Worm (Caenorhabditis elegans) whole organism, dauer: ENCODE data around the gene Y45F10B.13.
"Not testable (repeated sequence)": the region's sequence is repeated elsewhere in the genome, so short reads cannot be mapped to it uniquely, and the experiment has no call there.

ENCODE experiments used
- unc-62 ChIP-seq: sonication (generic microtip); optimal IDR thresholded peaks from 2 replicates; lab custom pipeline; 2017; ENCODE audit warnings: missing biosample characterization, missing genetic modification reagents, missing genetic modification characterization

The Y45F10B.13 gene

DNA sequence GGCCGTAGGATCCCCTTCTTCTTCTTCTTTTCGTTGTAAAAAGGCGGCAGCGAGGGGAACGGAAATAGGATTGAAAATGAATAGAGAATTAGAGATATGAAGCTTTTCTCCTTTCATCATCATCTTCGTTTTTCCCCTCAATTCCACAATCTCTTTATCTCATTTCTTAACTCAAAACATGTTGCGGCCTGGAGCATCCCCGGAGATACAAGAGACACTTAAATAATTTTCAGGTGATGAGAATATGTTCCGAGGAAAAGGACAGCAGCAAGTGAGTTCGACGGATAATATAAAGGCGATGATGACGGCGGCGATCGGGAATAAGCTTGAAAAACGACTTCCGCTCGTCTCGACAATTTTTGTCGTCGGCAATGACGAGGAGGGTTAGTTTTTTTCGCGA lies at the start of gene Y45F10B.13, which contains the start of gene qui-1:
Gene Y45F10B.13, minus strand, starts transcription at position 101 of the 400 bp plus-strand sequence.
Gene qui-1, plus strand, starts transcription at position 233 of the 400 bp plus-strand sequence.
- no peak for TF ChIP-seq unc-62 (GFP tag; lab: Kevin White, UChicago)

DNA sequence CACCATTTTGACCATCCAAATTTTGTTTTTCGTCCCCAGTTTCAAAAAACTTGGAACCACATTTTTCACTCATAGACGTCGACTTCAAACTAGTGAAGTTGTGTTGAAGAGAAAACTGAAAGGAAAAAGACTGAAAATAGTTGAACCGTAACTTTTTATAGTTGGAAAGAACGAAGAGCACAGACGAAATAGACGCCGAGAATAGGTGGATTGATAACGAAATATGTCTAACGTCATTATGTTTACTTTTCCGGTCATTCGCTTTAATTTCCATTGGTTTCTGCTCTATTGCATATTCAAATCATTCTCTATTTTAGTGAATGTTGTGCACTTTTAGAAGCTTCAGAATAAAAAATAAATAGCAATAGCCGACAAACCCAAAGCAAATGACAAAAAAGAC lies 48.2 kb upstream of the Y45F10B.13 start, which contains the start of gene C08F11.13:
Gene C08F11.13, minus strand, starts transcription at position 138 of the 400 bp plus-strand sequence.
- TF ChIP-seq unc-62 (GFP tag; lab: Kevin White, UChicago) = no peak

DNA sequence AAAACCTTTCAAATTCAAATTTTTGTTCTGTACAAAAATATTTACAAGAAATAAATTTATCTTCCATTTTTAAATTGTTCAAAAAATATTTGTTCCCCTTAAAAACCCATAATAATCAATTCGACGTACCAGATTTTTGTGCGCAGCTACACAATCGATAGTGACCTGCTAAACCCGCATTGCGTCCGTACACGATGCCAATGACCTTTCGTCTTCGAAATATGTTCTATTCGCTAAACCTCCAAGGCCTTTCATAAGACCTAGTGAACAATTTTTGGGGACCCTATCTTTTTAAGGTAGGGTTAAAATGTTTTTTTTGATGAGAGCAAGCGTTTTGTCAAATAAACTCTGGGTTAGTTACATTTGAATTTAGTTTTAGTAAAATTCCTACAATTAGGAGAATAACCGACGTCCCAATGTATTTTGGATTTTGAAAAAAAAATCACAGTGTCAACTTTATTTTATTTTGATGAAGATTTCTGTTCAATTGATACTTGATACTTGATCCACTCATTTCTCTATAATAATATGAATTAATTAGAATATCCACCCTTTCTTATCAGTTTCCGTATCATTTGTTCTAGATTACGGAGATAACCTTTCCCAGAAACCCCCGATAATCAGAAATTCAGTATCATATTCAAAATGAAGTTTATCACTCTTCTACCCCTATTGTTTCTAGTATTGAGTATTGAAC lies 40.6 kb upstream of the Y45F10B.13 start, which contains the start of gene Y45F10B.59:
Gene Y45F10B.59, plus strand, starts transcription at position 647 of the 697 bp plus-strand sequence.
- TF ChIP-seq unc-62 (GFP tag; lab: Kevin White, UChicago) = no peak

DNA sequence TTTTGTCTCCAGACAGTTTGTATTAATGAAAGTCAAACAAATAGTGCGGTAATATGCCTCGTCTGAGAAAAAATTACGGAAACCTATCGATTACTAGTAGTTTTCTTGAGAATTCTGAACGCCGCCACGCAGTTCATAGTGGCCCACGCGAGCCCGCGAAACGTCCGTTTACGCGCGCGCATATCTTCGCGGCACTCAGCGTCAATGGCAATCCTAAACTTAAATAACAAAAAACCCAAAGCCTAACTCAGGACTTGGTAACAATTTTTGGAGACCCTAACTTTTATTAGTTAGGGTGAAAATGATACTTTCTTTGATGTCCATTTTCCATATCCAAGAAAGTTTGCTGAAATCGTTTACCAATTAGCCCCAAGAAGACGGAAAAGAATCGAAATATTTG lies 39.9 kb upstream of the Y45F10B.13 start:
- no peak for TF ChIP-seq unc-62 (GFP tag; lab: Kevin White, UChicago)

DNA sequence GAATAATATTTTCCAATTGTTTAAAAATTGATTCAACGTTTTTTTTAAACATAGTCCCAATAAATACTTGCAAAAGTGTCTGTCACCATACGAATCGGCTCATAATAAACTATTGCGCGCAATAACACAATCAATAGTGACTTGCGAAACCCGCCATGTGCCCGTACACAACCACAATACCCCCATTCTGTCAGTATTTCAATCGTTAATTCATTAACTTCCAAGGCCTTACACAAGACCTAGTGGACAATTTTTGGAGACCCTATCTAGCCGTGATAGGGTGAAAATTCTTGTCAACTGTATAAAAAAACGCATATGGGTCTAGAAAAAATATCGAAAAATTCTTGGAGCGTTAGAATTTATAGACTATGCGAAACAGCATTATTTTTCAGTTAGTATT lies 39.1 kb upstream of the Y45F10B.13 start:
- TF ChIP-seq unc-62 (GFP tag; lab: Kevin White, UChicago) = no peak

DNA sequence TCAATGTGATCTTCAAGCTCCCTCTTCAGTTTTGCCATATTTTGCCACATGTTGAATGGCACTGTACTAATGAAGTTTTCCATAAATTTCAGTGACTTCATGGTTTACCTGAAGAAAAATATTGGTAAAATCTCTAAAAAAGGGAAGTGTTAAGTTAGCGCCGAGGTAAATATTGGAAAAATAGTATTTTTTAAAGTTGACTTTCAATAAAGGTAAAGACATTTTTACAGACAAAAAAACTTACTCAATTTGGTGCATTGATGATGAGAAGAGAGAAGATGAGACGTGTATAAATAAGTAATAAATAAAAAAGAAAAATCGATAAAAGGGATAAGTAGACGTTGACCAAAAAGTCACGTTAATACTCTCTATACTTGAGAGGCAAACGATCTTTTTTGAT lies 36.3 kb upstream of the Y45F10B.13 start, which contains the start of gene Y45F10B.9:
Gene Y45F10B.9, minus strand, starts transcription at position 101 of the 400 bp plus-strand sequence.
- not testable (repeated sequence) for TF ChIP-seq unc-62 (GFP tag; lab: Kevin White, UChicago)

DNA sequence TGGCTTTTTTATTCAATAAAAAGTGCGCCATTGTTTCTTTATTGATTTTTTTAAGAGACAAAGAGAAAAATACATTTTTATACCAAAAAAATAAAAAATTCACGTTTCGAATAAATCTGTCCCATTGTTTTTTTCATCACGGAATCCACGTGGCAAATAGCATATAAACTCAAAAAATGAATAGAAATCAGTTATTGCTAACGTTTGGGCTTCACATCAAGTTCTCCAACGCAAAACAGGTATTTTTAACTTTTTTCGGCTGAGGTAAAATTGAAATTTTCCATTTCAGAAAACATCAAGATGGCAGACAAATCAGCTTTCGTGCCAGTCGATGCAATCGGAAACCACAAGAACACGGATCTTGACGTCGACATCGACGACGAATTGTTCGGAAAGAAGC lies 31.8 kb upstream of the Y45F10B.13 start, which contains the start of gene Y45F10B.3:
Gene Y45F10B.3, plus strand, starts transcription at position 301 of the 400 bp plus-strand sequence.
- TF ChIP-seq unc-62 (GFP tag; lab: Kevin White, UChicago) = no peak

DNA sequence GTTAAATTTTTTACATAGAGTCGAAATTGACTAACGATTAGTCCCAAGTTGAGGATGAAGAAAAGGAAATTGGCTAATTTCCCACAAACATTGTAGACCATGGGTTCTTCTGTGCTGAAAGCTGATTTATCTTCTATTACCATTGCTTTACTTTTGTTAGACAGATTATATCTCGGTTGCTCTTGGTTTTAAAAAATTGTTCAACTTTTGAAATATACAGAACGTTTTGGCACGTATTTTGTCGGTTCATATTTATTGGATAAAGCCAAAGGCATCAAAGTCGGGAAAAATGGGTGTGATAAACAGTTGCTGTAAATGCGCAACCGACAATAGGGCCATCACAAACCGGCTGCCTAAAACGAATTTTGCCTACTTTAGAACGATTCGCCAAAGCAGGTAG lies 30.1 kb upstream of the Y45F10B.13 start, which contains the start of gene tsp-5:
Gene tsp-5, minus strand, starts transcription at position 101 of the 400 bp plus-strand sequence.
- TF ChIP-seq unc-62 (GFP tag; lab: Kevin White, UChicago) = no peak

DNA sequence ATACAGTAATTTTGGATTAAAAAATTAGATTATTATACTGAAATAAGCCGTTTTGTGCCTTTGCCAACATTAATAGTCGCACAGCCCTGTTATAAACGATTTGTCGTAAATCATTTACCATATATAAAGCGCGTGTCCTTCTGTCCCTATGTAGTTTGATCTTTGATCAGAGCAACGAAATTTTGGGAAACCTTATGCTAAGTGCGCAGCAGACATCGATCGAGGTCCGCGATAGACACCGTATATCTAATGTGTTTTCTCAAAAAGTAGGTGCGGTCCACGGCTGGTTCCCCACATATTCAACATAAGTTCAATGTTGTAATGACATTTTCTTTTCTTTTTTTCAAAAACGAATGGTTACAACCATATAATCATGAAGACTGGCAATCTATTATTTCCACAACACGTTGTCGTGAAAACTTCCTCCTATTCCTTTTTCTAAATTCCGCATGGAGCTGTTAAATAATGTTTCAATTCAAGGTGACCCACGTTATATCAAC lies 27.1 kb upstream of the Y45F10B.13 start, which contains the start of gene sru-9:
Gene sru-9, plus strand, starts transcription at position 450 of the 500 bp plus-strand sequence.
- TF ChIP-seq unc-62 (GFP tag; lab: Kevin White, UChicago) = not testable (repeated sequence)

DNA sequence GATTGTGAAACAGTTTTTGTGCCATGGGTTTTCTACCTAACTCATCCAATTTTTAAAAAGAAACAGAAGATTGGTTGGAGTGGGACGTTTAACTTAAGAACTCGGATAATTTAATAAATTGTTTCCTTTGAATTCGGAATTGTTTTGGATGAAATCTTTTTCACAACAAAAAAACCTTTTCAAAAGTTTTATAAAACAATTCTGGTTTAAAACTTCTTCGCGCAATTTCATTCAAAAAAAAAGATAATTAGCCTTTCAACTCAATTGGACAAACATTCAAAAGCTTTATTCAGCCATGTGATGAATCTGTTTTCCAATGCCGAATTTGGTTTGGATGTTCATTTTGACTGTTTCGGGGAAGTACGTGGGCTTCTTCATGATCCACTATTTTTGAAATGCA lies 25.6 kb upstream of the Y45F10B.13 start, which contains the start of gene Y45F10B.12:
Gene Y45F10B.12, plus strand, starts transcription at position 301 of the 400 bp plus-strand sequence.
- no peak for TF ChIP-seq unc-62 (GFP tag; lab: Kevin White, UChicago)

DNA sequence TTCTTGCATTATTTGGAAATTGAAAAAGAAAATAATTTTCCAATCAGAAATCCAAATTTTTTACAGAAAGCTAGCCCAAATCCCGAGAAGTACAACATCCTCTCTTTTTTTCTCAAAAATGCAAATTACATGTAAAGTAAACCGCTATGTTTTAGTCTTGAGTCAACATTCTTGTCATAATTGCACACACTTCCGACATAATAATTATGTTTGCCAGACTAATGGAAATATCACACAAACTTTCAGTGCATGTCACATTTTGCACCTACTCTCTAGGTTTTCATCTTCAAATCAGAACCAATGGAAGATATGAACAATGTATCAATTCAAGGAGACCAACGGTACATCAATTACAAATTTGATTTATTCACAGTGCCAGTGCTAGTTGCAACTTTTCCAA lies 23.1 kb upstream of the Y45F10B.13 start, which contains the start of gene sru-11:
Gene sru-11, plus strand, starts transcription at position 301 of the 400 bp plus-strand sequence.
- no peak for TF ChIP-seq unc-62 (GFP tag; lab: Kevin White, UChicago)

DNA sequence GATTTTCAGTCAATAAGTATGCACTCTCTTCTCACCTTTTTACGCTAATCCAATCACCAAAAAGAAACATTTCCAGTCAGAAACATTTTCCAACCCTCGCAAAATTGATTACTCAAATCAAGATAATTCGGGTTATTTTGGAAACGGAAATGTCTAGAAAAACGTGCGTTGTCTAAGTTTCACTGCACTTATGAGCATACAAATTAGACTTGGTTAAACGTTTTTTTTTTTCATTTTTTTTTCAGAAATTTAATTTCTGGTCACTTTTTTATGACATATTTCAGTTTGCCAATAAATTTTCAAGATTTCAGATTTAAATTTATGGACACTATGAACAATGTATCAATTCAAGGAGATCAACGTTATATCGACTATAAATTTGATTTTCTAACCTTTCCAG lies 21.4 kb upstream of the Y45F10B.13 start, which contains the start of gene sru-12:
Gene sru-12, plus strand, starts transcription at position 301 of the 400 bp plus-strand sequence.
- TF ChIP-seq unc-62 (GFP tag; lab: Kevin White, UChicago) = no peak

DNA sequence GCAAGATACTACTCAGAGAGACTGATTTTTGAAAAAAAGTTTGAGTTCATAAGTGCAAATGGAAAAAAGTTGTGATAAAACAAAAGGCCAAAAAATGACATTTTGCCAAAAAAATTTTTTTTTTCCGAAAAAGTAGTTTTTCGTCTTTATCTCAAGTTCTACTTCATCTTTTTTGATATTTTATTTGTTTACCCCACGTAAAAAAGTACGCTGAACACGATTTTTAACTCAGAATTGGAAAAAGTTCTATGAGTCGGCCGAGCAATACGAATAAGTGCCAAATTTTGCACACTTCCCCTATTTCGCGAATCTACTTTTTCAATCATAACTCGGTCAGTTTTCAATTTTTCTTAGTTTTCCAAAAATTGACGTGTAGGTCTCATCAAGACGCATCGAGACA lies 17.4 kb upstream of the Y45F10B.13 start, which contains the start of gene sru-16:
Gene sru-16, plus strand, starts transcription at position 301 of the 400 bp plus-strand sequence.
- not testable (repeated sequence) for TF ChIP-seq unc-62 (GFP tag; lab: Kevin White, UChicago)

DNA sequence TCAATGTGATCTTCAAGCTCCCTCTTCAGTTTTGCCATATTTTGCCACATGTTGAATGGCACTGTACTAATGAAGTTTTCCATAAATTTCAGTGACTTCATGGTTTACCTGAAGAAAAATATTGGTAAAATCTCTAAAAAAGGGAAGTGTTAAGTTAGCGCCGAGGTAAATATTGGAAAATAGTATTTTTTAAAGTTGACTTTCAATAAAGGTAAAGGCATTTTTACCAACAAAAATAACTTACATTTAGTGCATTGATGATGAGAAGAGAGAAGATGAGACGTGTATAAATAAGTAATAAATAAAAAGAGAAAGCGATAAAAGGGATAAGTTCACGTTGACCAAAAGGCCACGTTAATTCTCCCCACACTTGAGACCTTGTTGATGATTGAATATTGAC lies 16.6 kb upstream of the Y45F10B.13 start, which contains the start of gene Y45F10B.8:
Gene Y45F10B.8, minus strand, starts transcription at position 101 of the 400 bp plus-strand sequence.
- TF ChIP-seq unc-62 (GFP tag; lab: Kevin White, UChicago) = not testable (repeated sequence)

DNA sequence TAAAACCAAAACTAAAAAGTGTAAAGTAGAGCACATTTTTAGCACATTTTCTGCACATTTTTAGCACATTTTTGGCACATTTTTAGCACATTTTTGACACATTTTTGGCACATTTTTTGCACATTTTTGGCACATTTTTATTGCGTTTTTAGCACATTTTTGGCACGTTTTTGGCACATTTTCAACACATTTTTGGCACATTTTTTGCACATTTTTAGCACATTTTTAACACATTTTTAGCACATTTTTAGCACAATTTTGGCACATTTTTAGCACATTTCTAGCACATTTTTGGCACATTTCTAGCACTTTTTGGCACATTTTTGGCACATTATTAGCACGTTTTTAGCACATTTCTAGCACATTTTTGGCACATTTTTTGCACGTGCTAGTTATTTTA lies 14.1 kb upstream of the Y45F10B.13 start:
- TF ChIP-seq unc-62 (GFP tag; lab: Kevin White, UChicago) = no peak

DNA sequence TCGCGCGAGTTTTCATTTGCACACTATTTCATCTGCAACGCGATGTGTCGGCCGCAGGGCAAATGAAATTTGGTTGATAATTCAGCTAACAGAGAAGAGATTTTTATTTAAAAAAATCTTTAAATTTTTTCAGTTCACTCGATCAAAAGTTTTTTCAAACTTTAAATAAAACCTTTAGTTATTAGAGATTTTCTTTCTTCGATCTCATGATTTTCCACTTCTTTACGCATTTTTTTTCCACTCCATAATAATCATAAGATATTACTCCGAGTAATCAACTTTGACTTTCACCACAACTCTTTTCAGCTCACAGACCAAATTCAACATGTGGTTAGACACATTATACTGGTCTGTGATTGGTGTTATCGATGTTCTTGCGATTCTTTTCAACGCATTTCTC lies 13.2 kb upstream of the Y45F10B.13 start, which contains the start of gene srd-10:
Gene srd-10, plus strand, starts transcription at position 301 of the 400 bp plus-strand sequence.
- TF ChIP-seq unc-62 (GFP tag; lab: Kevin White, UChicago) = no peak
